Worm (Caenorhabditis elegans): ENCODE results near the gene irld-26.

- no peak for TF ChIP-seq cog-1 (tag; optimal IDR thresholded peaks at IDR 0.05)
- no peak for TF ChIP-seq T22C8.4 (GFP tag; IDR thresholded peaks at IDR 0.05)
- no peak for TF ChIP-seq ztf-23 (GFP tag; IDR thresholded peaks at IDR 0.05)
- no peak for TF ChIP-seq flt-1 (GFP tag; IDR thresholded peaks at IDR 0.05)
- TF ChIP-seq med-1 (GFP tag; optimal IDR thresholded peaks at IDR 0.05; ENCODE audit: insufficient read depth): no peak
Observed at ce11 chrV:16202618-16203017, 2.4 kb upstream of the irld-26 start, which contains the start of gene F11A5.18.
